Worm (Caenorhabditis elegans) whole organism, L4 larva: ENCODE measurements around the gene ttll-4.

Experiments used
- dpl-1 ChIP-seq: fragments of 150-350 bp; optimal IDR thresholded peaks from 2 replicates; lab custom pipeline; 2014; ENCODE audit warnings: missing biosample characterization, missing genetic modification reagents, missing genetic modification characterization
- snpc-4 ChIP-seq: fragments of 150-350 bp; optimal IDR thresholded peaks from 2 replicates; lab custom pipeline; 2014; ENCODE audit warnings: missing biosample characterization, missing genetic modification characterization
- unc-62 ChIP-seq, 3 experiments: fragments of 150-350 bp in 1 of 3; sonication (generic microtip); optimal IDR thresholded peaks in 2 of 3; peaks in 1 of 3; 1 replicate in 1 of 3; 2 replicates in 2 of 3; lab custom pipeline; 2014 to 2017; ENCODE audit warnings: missing biosample characterization in 3 of 3, missing genetic modification characterization in 3 of 3, missing genetic modification reagents in 3 of 3, missing genotype in 1 of 3
- zfp-3 ChIP-seq: fragments of 200-800 bp; sonication (Bioruptor generic); conservative IDR thresholded peaks from 2 replicates; pipeline ENCODE4 v1.3.6; 2022; ENCODE audit warnings: missing genetic modification reagents, missing genetic modification characterization, missing compliant biosample characterization
- ztf-11 ChIP-seq: fragments of 150-350 bp; optimal IDR thresholded peaks from 2 replicates; lab custom pipeline; 2014; ENCODE audit warnings: missing biosample characterization, missing genetic modification characterization

DNA sequence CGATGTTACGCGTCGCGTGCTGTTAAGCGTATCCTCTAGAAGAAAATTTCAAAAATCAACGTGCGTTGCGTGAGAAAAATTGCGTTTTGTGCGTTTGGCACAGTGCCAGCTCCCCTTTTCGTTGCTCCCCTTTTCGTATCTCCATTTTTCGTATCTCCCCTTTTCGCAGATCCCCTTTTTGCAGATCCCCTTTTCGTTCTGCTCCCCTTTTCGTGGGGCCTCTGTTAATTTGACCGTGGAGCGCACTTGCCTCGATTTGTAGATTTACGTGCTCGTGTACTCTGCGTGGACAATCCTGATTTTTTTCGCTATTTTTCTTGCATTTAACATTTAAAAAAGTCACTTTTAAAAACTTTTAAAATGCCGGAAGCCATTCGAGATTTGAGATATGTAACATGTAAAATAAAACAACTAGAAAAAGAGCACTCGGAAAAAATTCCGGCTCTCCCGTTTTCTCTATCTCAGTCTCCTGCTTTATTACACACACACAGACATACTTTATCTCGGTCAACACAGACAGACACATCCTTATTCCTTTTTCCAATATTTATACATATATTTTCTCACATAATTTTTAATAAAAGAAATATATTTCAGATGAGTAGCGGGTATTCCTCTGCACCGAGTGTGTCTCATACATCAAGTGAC is at the start of gene ttll-4:
- TF ChIP-seq snpc-4 (tag; lab: Kevin White, UChicago) (no peak), unc-62 (GFP tag; optimal IDR thresholded peaks at IDR 0.05 in 1 of 2; lab: Kevin White, UChicago) (no peak), unc-62 (tag; optimal IDR thresholded peaks at IDR 0.05; lab: Kevin White, UChicago) (no peak), dpl-1 (peak; percentile 20), ztf-11 (tag; lab: Kevin White, UChicago) (no peak), zfp-3 (GFP tag; lab: Robert Waterston, UW) (no peak)
